Worm (Caenorhabditis elegans) whole organism, mixed stage, embryonic: ENCODE data around the gene C50F7.5.

ENCODE experiments used
- M03D4.4 ChIP-seq: sonication (generic microtip); optimal IDR thresholded peaks from 2 replicates; lab custom pipeline; 2017; ENCODE audit warnings: mild to moderate bottlenecking, missing genetic modification characterization, missing compliant biosample characterization
- bed-3 ChIP-seq: fragments of 200-800 bp; sonication (Bioruptor generic); optimal IDR thresholded peaks from 3 replicates; lab custom pipeline; 2018; ENCODE audit warnings: mild to moderate bottlenecking, missing genetic modification characterization, moderate library complexity, missing compliant biosample characterization
- blmp-1 ChIP-seq: fragments of 150-350 bp; optimal IDR thresholded peaks from 2 replicates; lab custom pipeline; 2014; ENCODE audit warnings: missing biosample characterization, missing genetic modification characterization
- ceh-39 ChIP-seq: fragments of 150-350 bp; optimal IDR thresholded peaks from 2 replicates; lab custom pipeline; 2014; ENCODE audit warnings: missing biosample characterization, missing genetic modification characterization
- ceh-43 ChIP-seq: fragments of 200-800 bp; sonication (Bioruptor generic); optimal IDR thresholded peaks from 2 replicates; lab custom pipeline; 2018; ENCODE audit warnings: mild to moderate bottlenecking, missing genetic modification characterization, moderate library complexity, missing compliant biosample characterization
- ceh-83 ChIP-seq: fragments of 200-800 bp; sonication (Bioruptor generic); optimal IDR thresholded peaks from 2 replicates; lab custom pipeline; 2018; ENCODE audit warnings: mild to moderate bottlenecking, missing genetic modification characterization, missing compliant biosample characterization
- ces-1 ChIP-seq: fragments of 150-350 bp; optimal IDR thresholded peaks from 2 replicates; lab custom pipeline; 2014; ENCODE audit warnings: missing biosample characterization, missing genetic modification reagents, missing genetic modification characterization
- cnd-1 ChIP-seq: fragments of 200-800 bp; sonication (Bioruptor generic); optimal IDR thresholded peaks from 2 replicates; lab custom pipeline; 2018; ENCODE audit warnings: mild to moderate bottlenecking, missing genetic modification characterization, missing compliant biosample characterization
- drap-1 ChIP-seq: fragments of 200-800 bp; sonication (Bioruptor generic); optimal IDR thresholded peaks from 3 replicates; lab custom pipeline; 2018; ENCODE audit warnings: mild to moderate bottlenecking, missing genetic modification characterization, missing compliant biosample characterization
- elt-1 ChIP-seq: sonication (generic microtip); optimal IDR thresholded peaks from 2 replicates; lab custom pipeline; 2017; ENCODE audit warnings: missing genetic modification characterization, mild to moderate bottlenecking, missing compliant biosample characterization, antibody characterized with exemption, moderate library complexity, borderline replicate concordance; ENCODE audit not compliant: insufficient read depth
- lin-32 ChIP-seq: fragments of 200-800 bp; sonication (Bioruptor generic); optimal IDR thresholded peaks from 2 replicates; lab custom pipeline; 2018; ENCODE audit warnings: mild to moderate bottlenecking, missing genetic modification characterization, missing compliant biosample characterization
- lsy-2 ChIP-seq: fragments of 150-350 bp; optimal IDR thresholded peaks from 2 replicates; lab custom pipeline; 2014; ENCODE audit warnings: missing biosample characterization, missing genetic modification characterization
- mab-5 ChIP-seq: fragments of 150-350 bp; optimal IDR thresholded peaks from 2 replicates; lab custom pipeline; 2014; ENCODE audit warnings: missing biosample characterization, missing genetic modification characterization
- mls-2 ChIP-seq: sonication (generic microtip); optimal IDR thresholded peaks from 2 replicates; lab custom pipeline; 2016; ENCODE audit warnings: mild to moderate bottlenecking, missing genetic modification characterization, moderate library complexity, missing compliant biosample characterization
- nhr-2 ChIP-seq: fragments of 150-350 bp; optimal IDR thresholded peaks from 2 replicates; lab custom pipeline; 2014; ENCODE audit warnings: missing biosample characterization, missing genetic modification characterization
- nhr-237 ChIP-seq: fragments of 150-350 bp; optimal IDR thresholded peaks from 2 replicates; lab custom pipeline; 2014; ENCODE audit warnings: missing biosample characterization, missing genetic modification characterization
- nhr-76 ChIP-seq: sonication (generic microtip); optimal IDR thresholded peaks from 2 replicates; lab custom pipeline; 2017; ENCODE audit warnings: missing biosample characterization, missing genetic modification characterization
- pha-4 ChIP-seq: fragments of 150-350 bp; optimal IDR thresholded peaks from 2 replicates; lab custom pipeline; 2018; ENCODE audit warnings: missing biosample characterization, missing genetic modification reagents, missing genetic modification characterization
- sem-2 ChIP-seq: fragments of 200-800 bp; sonication (Bioruptor generic); optimal IDR thresholded peaks from 2 replicates; lab custom pipeline; 2018; ENCODE audit warnings: mild to moderate bottlenecking, missing genetic modification characterization, missing compliant biosample characterization
- snpc-4 ChIP-seq: fragments of 150-350 bp; optimal IDR thresholded peaks from 2 replicates; lab custom pipeline; 2014; ENCODE audit warnings: missing biosample characterization, missing genetic modification characterization
- sptf-1 ChIP-seq: sonication (generic microtip); optimal IDR thresholded peaks from 2 replicates; lab custom pipeline; 2017; ENCODE audit warnings: mild to moderate bottlenecking, missing genetic modification characterization, moderate library complexity, missing compliant biosample characterization
- tbx-8 ChIP-seq: fragments of 200-800 bp; sonication (Bioruptor generic); optimal IDR thresholded peaks from 2 replicates; lab custom pipeline; 2018; ENCODE audit warnings: mild to moderate bottlenecking, missing genetic modification characterization, moderate library complexity, missing compliant biosample characterization
- unc-120 ChIP-seq: sonication (generic microtip); optimal IDR thresholded peaks from 2 replicates; lab custom pipeline; 2017; ENCODE audit warnings: missing genetic modification characterization, missing compliant biosample characterization; ENCODE audit not compliant: poor library complexity, severe bottlenecking
- unc-39 ChIP-seq: fragments of 150-350 bp; optimal IDR thresholded peaks from 2 replicates; lab custom pipeline; 2014; ENCODE audit warnings: missing biosample characterization, missing genetic modification characterization
- unc-62 ChIP-seq: fragments of 150-350 bp; optimal IDR thresholded peaks from 2 replicates; lab custom pipeline; 2014; ENCODE audit warnings: missing biosample characterization, missing genetic modification reagents, missing genetic modification characterization
- zip-8 ChIP-seq: fragments of 150-350 bp; optimal IDR thresholded peaks from 2 replicates; lab custom pipeline; 2014; ENCODE audit warnings: missing biosample characterization, missing genetic modification characterization
- ztf-11 ChIP-seq: fragments of 150-350 bp; optimal IDR thresholded peaks from 2 replicates; lab custom pipeline; 2014; ENCODE audit warnings: missing biosample characterization, missing genetic modification characterization

Gene C50F7.5

ce11 chrIV:7717916-7718315 lies 8.6 kb upstream of the C50F7.5 start, which contains the start of gene F33D4.6:
F33D4.6 (minus strand) TSS chrIV:7718016.
- TF ChIP-seq pha-4 (tag; lab: Kevin White, UChicago) (no peak), M03D4.4 (tag; lab: Kevin White, UChicago) (no peak), elt-1 (tag; lab: Kevin White, UChicago) (no peak), ces-1 (GFP tag; lab: Kevin White, UChicago) (no peak), unc-62 (GFP tag; lab: Kevin White, UChicago) (no peak), cnd-1 (tag; lab: Kevin White, UChicago) (no peak), blmp-1 (tag; lab: Kevin White, UChicago) (no peak), ztf-11 (no peak), mls-2 (tag; lab: Kevin White, UChicago) (no peak), zip-8 (tag; lab: Kevin White, UChicago) (no peak), nhr-76 (tag; lab: Kevin White, UChicago) (no peak), lsy-2 (tag; lab: Kevin White, UChicago) (no peak), sptf-1 (no peak), drap-1 (GFP tag; lab: Kevin White, UChicago) (no peak), sem-2 (no peak), ceh-43 (GFP tag; lab: Kevin White, UChicago) (no peak), ceh-39 (tag; lab: Kevin White, UChicago) (no peak)
- TF ChIP-seq, all 35 proteins: peak for 0

- TF ChIP-seq ceh-43 (GFP tag; lab: Kevin White, UChicago) (no peak), nhr-2 (tag; lab: Kevin White, UChicago) (no peak), ceh-39 (tag; lab: Kevin White, UChicago) (no peak), unc-39 (no peak), lsy-2 (tag; lab: Kevin White, UChicago) (no peak), snpc-4 (tag; lab: Kevin White, UChicago) (no peak), tbx-8 (GFP tag; lab: Kevin White, UChicago) (no peak), ceh-83 (GFP tag; lab: Kevin White, UChicago) (no peak), ztf-11 (no peak), unc-120 (no peak), bed-3 (GFP tag; lab: Kevin White, UChicago) (no peak), blmp-1 (tag; lab: Kevin White, UChicago) (no peak), elt-1 (tag; lab: Kevin White, UChicago) (no peak)
- TF ChIP-seq, all 35 proteins: peak for 0
Observed at ce11 chrIV:7722806-7723205, 3.7 kb upstream of the C50F7.5 start, which contains the start of gene C50F7.6. C50F7.6 (minus strand) TSS chrIV:7723199.

ce11 chrIV:7723555-7723954 lies 3.0 kb upstream of the C50F7.5 start:
- TF ChIP-seq unc-62 (GFP tag; lab: Kevin White, UChicago) (peak; percentile 95), mab-5 (peak; percentile 5), tbx-8 (GFP tag; lab: Kevin White, UChicago) (no peak)

ce11 chrIV:7724912-7725311 lies 1.6 kb upstream of the C50F7.5 start:
- TF ChIP-seq nhr-237 (tag; lab: Kevin White, UChicago): no peak
- TF ChIP-seq zip-8 (tag; lab: Kevin White, UChicago): no peak
- no peak for TF ChIP-seq M03D4.4 (tag; lab: Kevin White, UChicago)
- TF ChIP-seq pha-4 (tag; lab: Kevin White, UChicago): no peak
- TF ChIP-seq sem-2: no peak
- no peak for TF ChIP-seq lin-32
- TF ChIP-seq lsy-2 (tag; lab: Kevin White, UChicago): no peak
- no peak for TF ChIP-seq unc-62 (GFP tag; lab: Kevin White, UChicago)
- no peak for TF ChIP-seq ceh-43 (GFP tag; lab: Kevin White, UChicago)

- no peak for TF ChIP-seq lsy-2 (tag; lab: Kevin White, UChicago)
- TF ChIP-seq, all 35 proteins: peak for 0
Observed at ce11 chrIV:7727258-7727657, 739 bp downstream of the C50F7.5 start.

ce11 chrIV:7728402-7728963 lies 2.0 kb downstream of the C50F7.5 start, which contains the start of gene sucg-1:
sucg-1 (plus strand) TSS chrIV:7728913.
- TF ChIP-seq ces-1 (GFP tag; lab: Kevin White, UChicago) (peak; percentile 2), bed-3 (GFP tag; lab: Kevin White, UChicago) (no peak)
